Fruit fly (Drosophila melanogaster): ENCODE results near the gene aop.

Gene aop

dm6 chr2L:2221649-2222150 is 43.1 kb upstream of the aop start (continued):
- TF ChIP-seq CG6163 (GFP tag; IDR thresholded peaks at IDR 0.05) (peak; percentile 100), eg (GFP tag; IDR thresholded peaks at IDR 0.05) (peak; percentile 100), CG34406 (GFP tag; optimal IDR thresholded peaks at IDR 0.05) (peak; percentile 99), Gug (GFP tag; IDR thresholded peaks at IDR 0.05) (peak; percentile 99), CG4318 (GFP tag; optimal IDR thresholded peaks at IDR 0.05) (peak; percentile 96), achi (GFP tag; optimal IDR thresholded peaks at IDR 0.05) (peak; percentile 98), Sox14 (GFP tag; optimal IDR thresholded peaks at IDR 0.05) (peak; percentile 99), fkh (GFP tag; optimal IDR thresholded peaks at IDR 0.05) (peak; percentile 94), Smox (GFP tag; optimal IDR thresholded peaks at IDR 0.05) (peak; percentile 97)

- TF ChIP-seq CG31627 (GFP tag; optimal IDR thresholded peaks at IDR 0.05) (no peak), Smox (GFP tag; optimal IDR thresholded peaks at IDR 0.05) (no peak), OdsH (GFP tag; optimal IDR thresholded peaks at IDR 0.05) (no peak), svp (GFP tag) (peak; percentile 53), Hr39 (GFP tag; optimal IDR thresholded peaks at IDR 0.05) (no peak), topi (GFP tag; optimal IDR thresholded peaks at IDR 0.05) (no peak), dac (GFP tag; optimal IDR thresholded peaks at IDR 0.05) (no peak), CG15336 (GFP tag; IDR thresholded peaks at IDR 0.05) (no peak), CG1621 (tag; optimal IDR thresholded peaks at IDR 0.05) (peak; percentile 4), CG34406 (GFP tag; optimal IDR thresholded peaks at IDR 0.05) (no peak), CG9139 (GFP tag; optimal IDR thresholded peaks at IDR 0.05) (no peak), fkh (GFP tag; optimal IDR thresholded peaks at IDR 0.05) (peak; percentile 31), Eip78C (GFP tag) (peak; percentile 62), esn (GFP tag; optimal IDR thresholded peaks at IDR 0.05) (peak; percentile 16), vri (GFP tag; optimal IDR thresholded peaks at IDR 0.05) (peak; percentile 26)
Measured at dm6 chr2L:2220573-2221332, 42.2 kb upstream of the aop start, which contains the start of gene papi. TSS of gene papi (plus strand) at chr2L:2220748.

- TF ChIP-seq CG34406 (GFP tag; optimal IDR thresholded peaks at IDR 0.05), result no peak
- TF ChIP-seq pdm3 (GFP tag; optimal IDR thresholded peaks at IDR 0.05), result no peak
- TF ChIP-seq Sox15 (GFP tag; optimal IDR thresholded peaks at IDR 0.05), result no peak
- TF ChIP-seq vri (GFP tag; optimal IDR thresholded peaks at IDR 0.05), result no peak
- TF ChIP-seq ss (GFP tag; optimal IDR thresholded peaks at IDR 0.05), result peak in 1 of 2 experiments; percentile 51
- TF ChIP-seq CG10631 (GFP tag; optimal IDR thresholded peaks at IDR 0.05), result no peak
- TF ChIP-seq Gug (GFP tag; IDR thresholded peaks at IDR 0.05), result no peak
- no peak for TF ChIP-seq OdsH (GFP tag; optimal IDR thresholded peaks at IDR 0.05)
- no peak for TF ChIP-seq CG3919 (GFP tag; optimal IDR thresholded peaks at IDR 0.05)
- TF ChIP-seq CG9139 (GFP tag; optimal IDR thresholded peaks at IDR 0.05), result no peak
- no peak for TF ChIP-seq CG8319 (GFP tag; optimal IDR thresholded peaks at IDR 0.05)
- peak; percentile 42 for TF ChIP-seq esn (GFP tag; optimal IDR thresholded peaks at IDR 0.05)
- TF ChIP-seq Lpt (GFP tag; optimal IDR thresholded peaks at IDR 0.05), result no peak
- TF ChIP-seq fkh (GFP tag; optimal IDR thresholded peaks at IDR 0.05), result peak; percentile 35
- TF ChIP-seq CG4318 (GFP tag; optimal IDR thresholded peaks at IDR 0.05), result no peak
- no peak for TF ChIP-seq Eip75B (GFP tag; optimal IDR thresholded peaks at IDR 0.05)
- TF ChIP-seq CG6808 (GFP tag; optimal IDR thresholded peaks at IDR 0.05), result no peak
- no peak for TF ChIP-seq CG11902 (GFP tag; optimal IDR thresholded peaks at IDR 0.05)
- no peak for TF ChIP-seq CG6276 (GFP tag; optimal IDR thresholded peaks at IDR 0.05)
- peak; percentile 5 for TF ChIP-seq CG3032 (tag; optimal IDR thresholded peaks at IDR 0.05)
- TF ChIP-seq CG31627 (GFP tag; optimal IDR thresholded peaks at IDR 0.05), result no peak
- no peak for TF ChIP-seq acj6 (GFP tag; optimal IDR thresholded peaks at IDR 0.05)
- no peak for TF ChIP-seq Hr39 (GFP tag; optimal IDR thresholded peaks at IDR 0.05)
- TF ChIP-seq Eip78C (GFP tag), result peak; percentile 59
- TF ChIP-seq CG10669 (GFP tag; optimal IDR thresholded peaks at IDR 0.05), result no peak
- TF ChIP-seq CG6854 (GFP tag; optimal IDR thresholded peaks at IDR 0.05), result peak; percentile 11
- no peak for TF ChIP-seq CG32006 (GFP tag; optimal IDR thresholded peaks at IDR 0.05)
- no peak for TF ChIP-seq eg (GFP tag; IDR thresholded peaks at IDR 0.05)
- no peak for TF ChIP-seq Hr38 (GFP tag; optimal IDR thresholded peaks at IDR 0.05)
- TF ChIP-seq CG11294 (GFP tag; IDR thresholded peaks at IDR 0.05), result no peak
- no peak for TF ChIP-seq Sox102F (GFP tag; optimal IDR thresholded peaks at IDR 0.05)
- no peak for TF ChIP-seq lz (GFP tag; optimal IDR thresholded peaks at IDR 0.05)
- no peak for TF ChIP-seq CG11762 (GFP tag; optimal IDR thresholded peaks at IDR 0.05; ENCODE audit: insufficient read depth)
- no peak for TF ChIP-seq CG6792 (GFP tag; optimal IDR thresholded peaks at IDR 0.05)
- TF ChIP-seq fd59A (GFP tag; optimal IDR thresholded peaks at IDR 0.05), result no peak
Measured at dm6 chr2L:2217067-2217684, 38.6 kb upstream of the aop start, which contains the start of the genes CG15386, CG42371 and mio. TSS of gene CG15386 (minus strand) at chr2L:2217246. TSS of gene CG42371 (minus strand) at chr2L:2217246. TSS of gene mio (plus strand) at chr2L:2217290.
